Fruit fly (Drosophila melanogaster): Measurements from ENCODE around the gene thw.

- no peak for TF ChIP-seq psq (optimal IDR thresholded peaks at IDR 0.05)
- TF ChIP-seq Dll (optimal IDR thresholded peaks at IDR 0.05): no peak
Measured at dm6 chr3R:7223972-7224464, at the start of gene thw.
